Fruit fly (Drosophila melanogaster) whole organism, embryonic: ENCODE data around the gene Rchy1.

Source experiments
- Atf3 ChIP-seq: fragments of 200-800 bp; sonication (Bioruptor generic); optimal IDR thresholded peaks from 3 replicates; lab custom pipeline; 2016; ENCODE audit warnings: missing biosample characterization, missing genetic modification characterization
- B-H2 ChIP-seq: fragments of 200-800 bp; sonication (Bioruptor generic); optimal IDR thresholded peaks from 2 replicates; lab custom pipeline; 2018; ENCODE audit warnings: missing biosample characterization, mild to moderate bottlenecking, missing genetic modification characterization
- Blimp-1 ChIP-seq: fragments of 200-800 bp; sonication (Bioruptor generic); optimal IDR thresholded peaks from 3 replicates; lab custom pipeline; 2018; ENCODE audit warnings: missing biosample characterization, missing genetic modification characterization, mild to moderate bottlenecking, moderate library complexity, missing genetic modification reagents
- CG12155 ChIP-seq: fragments of 200-800 bp; sonication (Bioruptor generic); optimal IDR thresholded peaks from 3 replicates; lab custom pipeline; 2016; ENCODE audit warnings: missing biosample characterization, missing genetic modification characterization
- CG12219 ChIP-seq: fragments of 200-800 bp; sonication (Bioruptor generic); optimal IDR thresholded peaks from 3 replicates; lab custom pipeline; 2018; ENCODE audit warnings: missing biosample characterization, mild to moderate bottlenecking, missing genetic modification characterization
- CG12236 ChIP-seq: fragments of 200-800 bp; sonication (Bioruptor generic); optimal IDR thresholded peaks from 2 replicates; lab custom pipeline; 2016; ENCODE audit warnings: missing biosample characterization, missing genetic modification characterization
- CG12744 ChIP-seq: fragments of 200-800 bp; sonication (Bioruptor generic); optimal IDR thresholded peaks from 2 replicates; lab custom pipeline; 2016; ENCODE audit warnings: missing biosample characterization, missing genetic modification characterization
- CG12942 ChIP-seq: fragments of 200-800 bp; sonication (Bioruptor generic); optimal IDR thresholded peaks from 3 replicates; lab custom pipeline; 2016; ENCODE audit warnings: missing biosample characterization, missing genetic modification characterization
- CG13123 ChIP-seq: fragments of 200-800 bp; sonication (Bioruptor generic); optimal IDR thresholded peaks from 2 replicates; lab custom pipeline; 2016; ENCODE audit warnings: missing biosample characterization, missing genetic modification characterization
- CG13424 ChIP-seq: fragments of 200-800 bp; sonication (Bioruptor generic); optimal IDR thresholded peaks from 2 replicates; lab custom pipeline; 2019; ENCODE audit warnings: missing biosample characterization, mild to moderate bottlenecking, missing genetic modification characterization, moderate library complexity
- CG13894 ChIP-seq: fragments of 200-800 bp; sonication (Bioruptor generic); optimal IDR thresholded peaks from 3 replicates; lab custom pipeline; 2018; ENCODE audit warnings: missing biosample characterization, mild to moderate bottlenecking, missing genetic modification characterization, moderate library complexity
- CG15514 ChIP-seq: fragments of 200-800 bp; sonication (Bioruptor generic); optimal IDR thresholded peaks from 3 replicates; lab custom pipeline; 2017; ENCODE audit warnings: missing biosample characterization, missing genetic modification characterization, mild to moderate bottlenecking, moderate library complexity, missing genetic modification reagents
- CG15601 ChIP-seq: fragments of 200-800 bp; sonication (Bioruptor generic); optimal IDR thresholded peaks from 3 replicates; lab custom pipeline; 2019; ENCODE audit warnings: missing biosample characterization, mild to moderate bottlenecking, missing genetic modification characterization, moderate library complexity
- CG43689 ChIP-seq: fragments of 200-800 bp; sonication (Bioruptor generic); IDR thresholded peaks from 2 replicates; pipeline ENCODE4 v1.3.6; 2022; ENCODE audit warnings: missing biosample characterization, missing genetic modification characterization
- CG6683 ChIP-seq: fragments of 200-800 bp; sonication (Bioruptor generic); optimal IDR thresholded peaks from 2 replicates; lab custom pipeline; 2017; ENCODE audit warnings: missing biosample characterization, mild to moderate bottlenecking, missing genetic modification characterization, missing genetic modification reagents
- CG7357 ChIP-seq: fragments of 200-800 bp; sonication (Bioruptor generic); IDR thresholded peaks from 3 replicates; pipeline ENCODE4 v1.3.6; 2022; ENCODE audit warnings: missing biosample characterization, missing genetic modification characterization
- CG8089 ChIP-seq: fragments of 200-800 bp; sonication (Bioruptor generic); optimal IDR thresholded peaks from 3 replicates; lab custom pipeline; 2016; ENCODE audit warnings: missing biosample characterization, missing genetic modification characterization
- Camta ChIP-seq: fragments of 200-800 bp; sonication (Bioruptor generic); optimal IDR thresholded peaks from 2 replicates; lab custom pipeline; 2016; ENCODE audit warnings: missing biosample characterization, missing genetic modification characterization
- Dad ChIP-seq: fragments of 200-800 bp; sonication (Bioruptor generic); optimal IDR thresholded peaks from 3 replicates; lab custom pipeline; 2016; ENCODE audit warnings: missing biosample characterization, missing genetic modification characterization
- Dip2 ChIP-seq: fragments of 200-800 bp; sonication (Bioruptor generic); IDR thresholded peaks from 2 replicates; pipeline ENCODE4 v1.3.6; 2022; ENCODE audit warnings: missing biosample characterization, missing genetic modification characterization
- Fer3 ChIP-seq: fragments of 200-800 bp; sonication (Bioruptor generic); optimal IDR thresholded peaks from 2 replicates; lab custom pipeline; 2018; ENCODE audit warnings: missing biosample characterization, mild to moderate bottlenecking, missing genetic modification characterization, moderate library complexity
- Hmx ChIP-seq: fragments of 200-800 bp; sonication (Bioruptor generic); optimal IDR thresholded peaks from 2 replicates; lab custom pipeline; 2016; ENCODE audit warnings: missing biosample characterization, missing genetic modification characterization
- Max ChIP-seq: fragments of 200-800 bp; sonication (Bioruptor generic); optimal IDR thresholded peaks from 2 replicates; lab custom pipeline; 2016; ENCODE audit warnings: missing biosample characterization, mild to moderate bottlenecking, missing genetic modification characterization
- Neu2 ChIP-seq: fragments of 200-800 bp; sonication (Bioruptor generic); optimal IDR thresholded peaks from 3 replicates; lab custom pipeline; 2016; ENCODE audit warnings: missing biosample characterization, missing genetic modification characterization, borderline replicate concordance
- NfI ChIP-seq: fragments of 200-800 bp; sonication (Bioruptor generic); optimal IDR thresholded peaks from 3 replicates; lab custom pipeline; 2018; ENCODE audit warnings: missing biosample characterization, mild to moderate bottlenecking, missing genetic modification characterization, moderate library complexity
- Optix ChIP-seq: fragments of 200-800 bp; sonication (Bioruptor generic); IDR thresholded peaks from 3 replicates; pipeline ENCODE4 v1.3.6; 2022; ENCODE audit warnings: missing biosample characterization, missing genetic modification characterization
- Ptx1 ChIP-seq: fragments of 200-800 bp; sonication (Bioruptor generic); IDR thresholded peaks from 2 replicates; pipeline ENCODE4 v1.3.6; 2022; ENCODE audit warnings: missing biosample characterization, missing genetic modification characterization
- Rfx ChIP-seq: fragments of 200-800 bp; sonication (Bioruptor generic); IDR thresholded peaks from 2 replicates; pipeline ENCODE4 v1.3.6; 2022; ENCODE audit warnings: missing biosample characterization, missing genetic modification characterization
- Scr ChIP-seq: fragments of 200-800 bp; sonication (Bioruptor generic); IDR thresholded peaks from 2 replicates; pipeline ENCODE4 v1.3.6; 2022; ENCODE audit warnings: missing biosample characterization, missing genetic modification characterization; ENCODE audit not compliant: partially characterized antibody
- bcd ChIP-seq: fragments of 200-800 bp; sonication (Bioruptor generic); optimal IDR thresholded peaks from 2 replicates; lab custom pipeline; 2017; ENCODE audit warnings: missing biosample characterization, mild to moderate bottlenecking, missing genetic modification characterization
- bsh ChIP-seq, 2 experiments: fragments of 200-800 bp; sonication (Bioruptor generic); optimal IDR thresholded peaks; 2 replicates each; lab custom pipeline; 2017 to 2018; ENCODE audit warnings: mild to moderate bottlenecking in 2 of 2, missing biosample characterization in 2 of 2, missing genetic modification characterization in 2 of 2, moderate library complexity in 1 of 2
- dmrt99B ChIP-seq: fragments of 200-800 bp; sonication (Bioruptor generic); optimal IDR thresholded peaks from 2 replicates; lab custom pipeline; 2018; ENCODE audit warnings: missing biosample characterization, mild to moderate bottlenecking, missing genetic modification characterization, moderate library complexity
- eve ChIP-seq, 2 experiments: fragments of >200 bp; optimal IDR thresholded peaks; 2 replicates each; lab custom pipeline; 2017; ENCODE audit warnings: missing biosample characterization in 2 of 2, missing genetic modification characterization in 2 of 2
- fd64A ChIP-seq: fragments of 200-800 bp; sonication (Bioruptor generic); optimal IDR thresholded peaks from 3 replicates; lab custom pipeline; 2018; ENCODE audit warnings: missing biosample characterization, mild to moderate bottlenecking, missing genetic modification characterization
- gcm2 ChIP-seq: fragments of 200-800 bp; sonication (Bioruptor generic); optimal IDR thresholded peaks from 2 replicates; lab custom pipeline; 2016; ENCODE audit warnings: missing biosample characterization, missing genetic modification characterization
- gfzf ChIP-seq: fragments of 200-800 bp; sonication (Bioruptor generic); optimal IDR thresholded peaks from 2 replicates; lab custom pipeline; 2016; ENCODE audit warnings: missing biosample characterization, mild to moderate bottlenecking, missing genetic modification characterization, moderate library complexity
- gsb-n ChIP-seq: fragments of 200-800 bp; sonication (Bioruptor generic); optimal IDR thresholded peaks from 3 replicates; lab custom pipeline; 2018; ENCODE audit warnings: missing biosample characterization, mild to moderate bottlenecking, missing genetic modification characterization
- hkb ChIP-seq, 2 experiments: fragments of 200-800 bp in 1 of 2; fragments of >200 bp in 1 of 2; sonication (Bioruptor generic) in 1 of 2; IDR thresholded peaks in 1 of 2; optimal IDR thresholded peaks in 1 of 2; 2 replicates each; pipeline versions ENCODE4 v1.3.6 to Lab custom; 2017 to 2022; ENCODE audit warnings: missing biosample characterization in 1 of 2, missing genetic modification characterization in 1 of 2
- knrl ChIP-seq: fragments of 200-800 bp; sonication (Bioruptor generic); IDR thresholded peaks from 3 replicates; pipeline ENCODE4 v1.3.6; 2022; ENCODE audit warnings: missing biosample characterization, missing genetic modification characterization; ENCODE audit not compliant: partially characterized antibody
- luna ChIP-seq: fragments of 200-800 bp; sonication (Bioruptor generic); optimal IDR thresholded peaks from 2 replicates; lab custom pipeline; 2016; ENCODE audit warnings: missing biosample characterization, missing genetic modification characterization
- maf-S ChIP-seq: fragments of 200-800 bp; sonication (Bioruptor generic); optimal IDR thresholded peaks from 2 replicates; lab custom pipeline; 2016; ENCODE audit warnings: missing biosample characterization, missing genetic modification characterization
- nau ChIP-seq: fragments of 200-800 bp; sonication (Bioruptor generic); optimal IDR thresholded peaks from 3 replicates; lab custom pipeline; 2017; ENCODE audit warnings: missing biosample characterization, mild to moderate bottlenecking, missing genetic modification characterization, missing genetic modification reagents
- pita ChIP-seq: fragments of 200-800 bp; sonication (Bioruptor generic); optimal IDR thresholded peaks from 2 replicates; lab custom pipeline; 2017; ENCODE audit warnings: missing biosample characterization, mild to moderate bottlenecking, missing genetic modification characterization
- salm ChIP-seq: fragments of 200-800 bp; sonication (Bioruptor generic); optimal IDR thresholded peaks from 2 replicates; lab custom pipeline; 2018; ENCODE audit warnings: missing biosample characterization, mild to moderate bottlenecking, missing genetic modification characterization
- shn ChIP-seq: fragments of 200-800 bp; sonication (Bioruptor generic); optimal IDR thresholded peaks from 3 replicates; lab custom pipeline; 2016; ENCODE audit warnings: missing biosample characterization, missing genetic modification characterization
- slou ChIP-seq: fragments of 200-800 bp; sonication (Bioruptor generic); optimal IDR thresholded peaks from 3 replicates; lab custom pipeline; 2016; ENCODE audit warnings: missing biosample characterization, missing genetic modification characterization
- ssp ChIP-seq: fragments of 200-800 bp; sonication (Bioruptor generic); IDR thresholded peaks from 2 replicates; pipeline ENCODE4 v1.3.6; 2022; ENCODE audit warnings: missing biosample characterization, missing genetic modification characterization
- usp ChIP-seq: fragments of >200 bp; optimal IDR thresholded peaks from 2 replicates; lab custom pipeline; 2017; ENCODE audit warnings: missing biosample characterization, missing genetic modification characterization
- vnd ChIP-seq: fragments of 200-800 bp; sonication (Bioruptor generic); IDR thresholded peaks from 3 replicates; pipeline ENCODE4 v1.3.6; 2022; ENCODE audit warnings: missing biosample characterization, missing genetic modification characterization; ENCODE audit not compliant: partially characterized antibody
- wor ChIP-seq: fragments of 200-800 bp; sonication (Bioruptor generic); IDR thresholded peaks from 2 replicates; pipeline ENCODE4 v1.3.6; 2022; ENCODE audit warnings: missing biosample characterization, missing genetic modification characterization

The Rchy1 gene

DNA sequence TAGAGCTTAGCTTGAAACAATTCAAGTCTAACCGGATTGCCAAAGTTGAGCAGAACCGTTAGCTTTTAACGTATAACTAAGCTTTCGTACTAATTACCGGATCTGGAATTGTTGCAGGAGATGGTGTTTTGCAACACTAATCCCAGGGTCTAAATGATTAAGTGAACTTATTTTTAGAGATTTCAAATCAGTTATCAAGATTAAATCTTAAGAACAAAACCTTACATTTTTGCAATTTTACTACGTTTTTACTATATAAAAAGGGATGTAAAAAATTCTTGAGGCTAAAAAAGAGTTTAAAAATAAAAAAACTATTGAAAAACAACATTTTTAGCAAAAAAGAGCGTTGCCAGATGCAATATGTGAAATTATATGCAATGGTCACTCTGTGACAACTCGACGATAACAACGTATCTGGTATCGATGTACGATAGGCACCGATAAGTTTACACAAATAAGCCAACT is 23.2 kb upstream of the Rchy1 start, which contains the start of the genes KFase and epsilonCOP (continued):
- TF ChIP-seq Optix (GFP tag; lab: Robert Waterston, UW) (no peak), maf-S (GFP tag; lab: Kevin White, UChicago) (peak; percentile 52), CG6683 (GFP tag; lab: Kevin White, UChicago) (peak; percentile 47), hkb (optimal IDR thresholded peaks at IDR 0.05; lab: Kevin White, UChicago) (no peak), hkb (GFP tag; IDR thresholded peaks at IDR 0.05; lab: Robert Waterston, UW) (peak; percentile 70), Rfx (GFP tag; lab: Robert Waterston, UW) (peak; percentile 65; the same call in 1 of the 2 replicates), Camta (GFP tag; lab: Kevin White, UChicago) (peak; percentile 57), CG13123 (peak; percentile 59), CG15601 (tag; lab: Kevin White, UChicago) (peak; percentile 49), Blimp-1 (GFP tag; lab: Kevin White, UChicago) (peak; percentile 49), knrl (GFP tag; lab: Robert Waterston, UW) (peak; percentile 64), Dip2 (GFP tag; lab: Robert Waterston, UW) (no peak), CG12219 (no peak), gcm2 (GFP tag; lab: Kevin White, UChicago) (no peak), eve (GFP tag; optimal IDR thresholded peaks at IDR 0.05; lab: Kevin White, UChicago) (no peak), CG13894 (peak; percentile 60), nau (GFP tag; lab: Kevin White, UChicago) (no peak), CG8089 (GFP tag; lab: Kevin White, UChicago) (no peak), bcd (GFP tag; lab: Kevin White, UChicago) (peak; percentile 59), Scr (GFP tag; lab: Robert Waterston, UW) (peak; percentile 73), pita (GFP tag; lab: Kevin White, UChicago) (no peak), slou (peak; percentile 39), gsb-n (peak; percentile 58), gfzf (GFP tag; lab: Kevin White, UChicago) (peak; percentile 59), bsh (GFP tag; optimal IDR thresholded peaks at IDR 0.05; lab: Kevin White, UChicago) (peak in 1 of 2 experiments; percentile 36), CG12236 (peak; percentile 44), Hmx (GFP tag; lab: Kevin White, UChicago) (no peak), CG7357 (no peak), Dad (GFP tag; lab: Kevin White, UChicago) (peak; percentile 50), NfI (GFP tag; lab: Kevin White, UChicago) (peak; percentile 62), Max (GFP tag; lab: Kevin White, UChicago) (no peak), shn (GFP tag; lab: Kevin White, UChicago) (peak; percentile 34), CG13424 (peak; percentile 59), vnd (GFP tag; lab: Robert Waterston, UW) (peak; percentile 58), CG12744 (peak; percentile 50), CG12155 (GFP tag; lab: Kevin White, UChicago) (peak; percentile 58), usp (GFP tag; lab: Kevin White, UChicago) (no peak), ssp (GFP tag; lab: Robert Waterston, UW) (peak; percentile 80), CG12942 (GFP tag; lab: Kevin White, UChicago) (peak; percentile 71), luna (GFP tag; lab: Kevin White, UChicago) (no peak), CG43689 (GFP tag; lab: Robert Waterston, UW) (no peak), dmrt99B (peak; percentile 43), Neu2 (GFP tag; lab: Kevin White, UChicago) (no peak), salm (no peak), fd64A (no peak), Fer3 (tag; lab: Kevin White, UChicago) (peak; percentile 64), Atf3 (GFP tag; lab: Kevin White, UChicago) (peak; percentile 20), B-H2 (GFP tag; lab: Kevin White, UChicago) (peak; percentile 39), CG15514 (peak; percentile 96), wor (GFP tag; lab: Robert Waterston, UW) (no peak), Ptx1 (peak; percentile 42; the same call in 1 of the 2 replicates)
